Fruit fly (Drosophila melanogaster) whole organism, embryonic: ENCODE measurements around the gene arg.

Experiments used
- Atf-2 ChIP-seq: fragments of 200-800 bp; sonication (Bioruptor generic); optimal IDR thresholded peaks from 2 replicates; lab custom pipeline; 2016; ENCODE audit warnings: missing biosample characterization, missing genetic modification characterization
- CG12104 ChIP-seq: fragments of 200-800 bp; sonication (Bioruptor generic); optimal IDR thresholded peaks from 3 replicates; lab custom pipeline; 2016; ENCODE audit warnings: missing biosample characterization, missing genetic modification characterization
- CG13624 ChIP-seq: fragments of 200-800 bp; sonication (Bioruptor generic); optimal IDR thresholded peaks from 2 replicates; lab custom pipeline; 2016; ENCODE audit warnings: missing biosample characterization, missing genetic modification characterization
- CG13894 ChIP-seq: fragments of 200-800 bp; sonication (Bioruptor generic); optimal IDR thresholded peaks from 3 replicates; lab custom pipeline; 2018; ENCODE audit warnings: missing biosample characterization, mild to moderate bottlenecking, missing genetic modification characterization, moderate library complexity
- CG14441 ChIP-seq: fragments of 200-800 bp; sonication (Bioruptor generic); IDR thresholded peaks from 2 replicates; pipeline ENCODE4 v1.3.6; 2022; ENCODE audit warnings: missing biosample characterization, missing genetic modification characterization
- CG1602 ChIP-seq: fragments of 200-800 bp; sonication (Bioruptor generic); optimal IDR thresholded peaks from 3 replicates; lab custom pipeline; 2016; ENCODE audit warnings: missing biosample characterization, missing genetic modification characterization
- CG16813 ChIP-seq: fragments of 200-800 bp; sonication (Bioruptor generic); IDR thresholded peaks from 3 replicates; pipeline ENCODE4 v1.3.6; 2022; ENCODE audit warnings: missing biosample characterization, missing genetic modification characterization; ENCODE audit not compliant: partially characterized antibody
- CG17802 ChIP-seq: fragments of 200-800 bp; sonication (Bioruptor generic); optimal IDR thresholded peaks from 2 replicates; lab custom pipeline; 2018; ENCODE audit warnings: missing biosample characterization, mild to moderate bottlenecking, missing genetic modification characterization, moderate library complexity
- CG1832 ChIP-seq: fragments of 200-800 bp; sonication (Bioruptor generic); optimal IDR thresholded peaks from 2 replicates; lab custom pipeline; 2017; ENCODE audit warnings: missing biosample characterization, mild to moderate bottlenecking, missing genetic modification characterization, inconsistent platforms
- CG18619 ChIP-seq: fragments of 200-800 bp; sonication (Bioruptor generic); optimal IDR thresholded peaks from 3 replicates; lab custom pipeline; 2017; ENCODE audit warnings: missing biosample characterization, mild to moderate bottlenecking, missing genetic modification characterization
- CG34422 ChIP-seq: fragments of 200-800 bp; sonication (Bioruptor generic); IDR thresholded peaks from 3 replicates; pipeline ENCODE4 v1.3.6; 2022; ENCODE audit warnings: missing biosample characterization, missing genetic modification characterization
- CG4820 ChIP-seq: fragments of 200-800 bp; sonication (Bioruptor generic); optimal IDR thresholded peaks from 3 replicates; lab custom pipeline; 2016; ENCODE audit warnings: missing biosample characterization, missing genetic modification characterization
- CG4854 ChIP-seq: fragments of 200-800 bp; sonication (Bioruptor generic); optimal IDR thresholded peaks from 2 replicates; lab custom pipeline; 2016; ENCODE audit warnings: missing biosample characterization, missing genetic modification characterization, inconsistent platforms
- CG7556 ChIP-seq: fragments of 200-800 bp; sonication (Bioruptor generic); optimal IDR thresholded peaks from 2 replicates; lab custom pipeline; 2017; ENCODE audit warnings: missing biosample characterization, mild to moderate bottlenecking, missing genetic modification characterization
- CG8765 ChIP-seq: fragments of 200-800 bp; sonication (Bioruptor generic); IDR thresholded peaks from 2 replicates; pipeline ENCODE4 v1.3.6; 2022; ENCODE audit warnings: missing biosample characterization, missing genetic modification characterization
- Chrac-16 ChIP-seq: fragments of 200-800 bp; sonication (Bioruptor generic); optimal IDR thresholded peaks from 3 replicates; lab custom pipeline; 2016; ENCODE audit warnings: missing biosample characterization, missing genetic modification characterization
- D19B ChIP-seq: fragments of 200-800 bp; sonication (Bioruptor generic); optimal IDR thresholded peaks from 2 replicates; lab custom pipeline; 2017; ENCODE audit warnings: missing biosample characterization, mild to moderate bottlenecking, missing genetic modification characterization
- Dad ChIP-seq: fragments of 200-800 bp; sonication (Bioruptor generic); optimal IDR thresholded peaks from 3 replicates; lab custom pipeline; 2016; ENCODE audit warnings: missing biosample characterization, missing genetic modification characterization
- Fer2 ChIP-seq: fragments of 200-800 bp; sonication (Bioruptor generic); optimal IDR thresholded peaks from 2 replicates; lab custom pipeline; 2018; ENCODE audit warnings: missing biosample characterization, mild to moderate bottlenecking, missing genetic modification characterization, moderate library complexity
- HLH3B ChIP-seq: fragments of 200-800 bp; sonication (Bioruptor generic); IDR thresholded peaks from 2 replicates; pipeline ENCODE4 v1.3.6; 2022; ENCODE audit warnings: missing biosample characterization, missing genetic modification characterization
- HLH4C ChIP-seq: fragments of 200-800 bp; sonication (Bioruptor generic); IDR thresholded peaks from 3 replicates; pipeline ENCODE4 v1.3.6; 2022; ENCODE audit warnings: missing biosample characterization, missing genetic modification characterization; ENCODE audit not compliant: partially characterized antibody
- HLHmδ ChIP-seq: fragments of 200-800 bp; sonication (Bioruptor generic); optimal IDR thresholded peaks from 2 replicates; lab custom pipeline; 2018; ENCODE audit warnings: missing biosample characterization, mild to moderate bottlenecking, missing genetic modification characterization, moderate library complexity
- Hand ChIP-seq: fragments of 200-800 bp; sonication (Bioruptor generic); optimal IDR thresholded peaks from 2 replicates; lab custom pipeline; 2017; ENCODE audit warnings: mild to moderate bottlenecking, missing biosample characterization, missing genetic modification reagents, missing genetic modification characterization
- Hr39 ChIP-seq: fragments of >200 bp; optimal IDR thresholded peaks from 2 replicates; lab custom pipeline; 2017
- Hsf ChIP-seq: fragments of 200-800 bp; sonication (Bioruptor generic); optimal IDR thresholded peaks from 3 replicates; lab custom pipeline; 2016; ENCODE audit warnings: missing biosample characterization, missing genetic modification characterization
- Kr ChIP-seq: fragments of 200-800 bp; sonication (Bioruptor generic); optimal IDR thresholded peaks from 2 replicates; lab custom pipeline; 2017; ENCODE audit warnings: missing biosample characterization, mild to moderate bottlenecking, missing genetic modification characterization
- NC2α ChIP-seq: fragments of 200-800 bp; sonication (Bioruptor generic); optimal IDR thresholded peaks from 2 replicates; lab custom pipeline; 2016; ENCODE audit warnings: missing biosample characterization, missing genetic modification characterization
- Oaz ChIP-seq: fragments of 200-800 bp; sonication (Bioruptor generic); IDR thresholded peaks from 2 replicates; pipeline ENCODE4 v1.3.6; 2022; ENCODE audit warnings: missing biosample characterization, missing genetic modification characterization
- Rx ChIP-seq: fragments of 200-800 bp; sonication (Bioruptor generic); IDR thresholded peaks from 2 replicates; pipeline ENCODE4 v1.3.6; 2022; ENCODE audit warnings: missing biosample characterization, missing genetic modification characterization
- Ssrp ChIP-seq: fragments of 200-800 bp; sonication (Bioruptor generic); optimal IDR thresholded peaks from 2 replicates; lab custom pipeline; 2018; ENCODE audit warnings: missing biosample characterization, mild to moderate bottlenecking, missing genetic modification characterization, moderate library complexity
- Tbp ChIP-seq: fragments of >200 bp; optimal IDR thresholded peaks from 2 replicates; lab custom pipeline; 2018; ENCODE audit warnings: missing biosample characterization, missing genetic modification characterization
- Trl ChIP-seq, 3 experiments: fragments of >200 bp in 2 of 3; fragments of 200-800 bp in 1 of 3; sonication (Bioruptor generic) in 1 of 3; optimal IDR thresholded peaks; 2 replicates in 1 of 3; 3 replicates in 2 of 3; lab custom pipeline; 2016 to 2017; ENCODE audit warnings: missing biosample characterization in 1 of 3, missing genetic modification characterization in 1 of 3
- cg ChIP-seq: fragments of 200-800 bp; sonication (Bioruptor generic); optimal IDR thresholded peaks from 3 replicates; lab custom pipeline; 2019; ENCODE audit warnings: missing biosample characterization, mild to moderate bottlenecking, missing genetic modification characterization, moderate library complexity
- cwo ChIP-seq: fragments of 200-800 bp; sonication (Bioruptor generic); optimal IDR thresholded peaks from 3 replicates; lab custom pipeline; 2017; ENCODE audit warnings: missing biosample characterization, missing genetic modification characterization, mild to moderate bottlenecking, moderate library complexity, missing genetic modification reagents
- dan ChIP-seq: fragments of 200-800 bp; sonication (Bioruptor generic); IDR thresholded peaks from 2 replicates; pipeline ENCODE4 v1.3.6; 2022; ENCODE audit warnings: missing biosample characterization, missing genetic modification characterization
- dati ChIP-seq: fragments of 200-800 bp; sonication (Bioruptor generic); IDR thresholded peaks from 2 replicates; pipeline ENCODE4 v1.3.6; 2022; ENCODE audit warnings: missing biosample characterization, missing genetic modification characterization
- disco-r ChIP-seq: fragments of 200-800 bp; sonication (Bioruptor generic); optimal IDR thresholded peaks from 2 replicates; lab custom pipeline; 2016; ENCODE audit warnings: missing biosample characterization, missing genetic modification characterization
- dmrt99B ChIP-seq: fragments of 200-800 bp; sonication (Bioruptor generic); optimal IDR thresholded peaks from 2 replicates; lab custom pipeline; 2018; ENCODE audit warnings: missing biosample characterization, mild to moderate bottlenecking, missing genetic modification characterization, moderate library complexity
- fru ChIP-seq: fragments of >200 bp; optimal IDR thresholded peaks from 2 replicates; lab custom pipeline; 2017
- gsb ChIP-seq: fragments of 200-800 bp; sonication (Bioruptor generic); IDR thresholded peaks from 2 replicates; pipeline ENCODE4 v1.3.6; 2022; ENCODE audit warnings: missing biosample characterization, missing genetic modification characterization
- insv ChIP-seq, 2 experiments: fragments of 200-800 bp; sonication (Bioruptor generic); optimal IDR thresholded peaks; 3 replicates each; lab custom pipeline; 2016 to 2018; ENCODE audit warnings: missing biosample characterization in 2 of 2, missing genetic modification characterization in 2 of 2
- inv ChIP-seq: fragments of 200-800 bp; sonication (Bioruptor generic); IDR thresholded peaks from 2 replicates; pipeline ENCODE4 v1.3.6; 2022; ENCODE audit warnings: missing biosample characterization, missing genetic modification characterization; ENCODE audit not compliant: partially characterized antibody
- knrl ChIP-seq: fragments of 200-800 bp; sonication (Bioruptor generic); IDR thresholded peaks from 3 replicates; pipeline ENCODE4 v1.3.6; 2022; ENCODE audit warnings: missing biosample characterization, missing genetic modification characterization; ENCODE audit not compliant: partially characterized antibody
- lov ChIP-seq, 2 experiments: fragments of 200-800 bp in 1 of 2; fragments of >200 bp in 1 of 2; sonication (Bioruptor generic) in 1 of 2; IDR thresholded peaks in 1 of 2; optimal IDR thresholded peaks in 1 of 2; 2 replicates in 1 of 2; 3 replicates in 1 of 2; pipeline versions ENCODE4 v1.3.6 to Lab custom; 2017 to 2022; ENCODE audit warnings: missing biosample characterization in 1 of 2, missing genetic modification characterization in 1 of 2
- pros ChIP-seq: fragments of 200-800 bp; sonication (Bioruptor generic); optimal IDR thresholded peaks from 3 replicates; lab custom pipeline; 2019; ENCODE audit warnings: missing biosample characterization, mild to moderate bottlenecking, missing genetic modification characterization, moderate library complexity
- sens-2 ChIP-seq: fragments of 200-800 bp; sonication (Bioruptor generic); IDR thresholded peaks from 2 replicates; pipeline ENCODE4 v1.3.6; 2022; ENCODE audit warnings: missing biosample characterization, missing genetic modification characterization
- sisA ChIP-seq: fragments of 200-800 bp; sonication (Bioruptor generic); IDR thresholded peaks from 2 replicates; pipeline ENCODE4 v1.3.6; 2022; ENCODE audit warnings: missing biosample characterization, missing genetic modification characterization

arg gene

DNA sequence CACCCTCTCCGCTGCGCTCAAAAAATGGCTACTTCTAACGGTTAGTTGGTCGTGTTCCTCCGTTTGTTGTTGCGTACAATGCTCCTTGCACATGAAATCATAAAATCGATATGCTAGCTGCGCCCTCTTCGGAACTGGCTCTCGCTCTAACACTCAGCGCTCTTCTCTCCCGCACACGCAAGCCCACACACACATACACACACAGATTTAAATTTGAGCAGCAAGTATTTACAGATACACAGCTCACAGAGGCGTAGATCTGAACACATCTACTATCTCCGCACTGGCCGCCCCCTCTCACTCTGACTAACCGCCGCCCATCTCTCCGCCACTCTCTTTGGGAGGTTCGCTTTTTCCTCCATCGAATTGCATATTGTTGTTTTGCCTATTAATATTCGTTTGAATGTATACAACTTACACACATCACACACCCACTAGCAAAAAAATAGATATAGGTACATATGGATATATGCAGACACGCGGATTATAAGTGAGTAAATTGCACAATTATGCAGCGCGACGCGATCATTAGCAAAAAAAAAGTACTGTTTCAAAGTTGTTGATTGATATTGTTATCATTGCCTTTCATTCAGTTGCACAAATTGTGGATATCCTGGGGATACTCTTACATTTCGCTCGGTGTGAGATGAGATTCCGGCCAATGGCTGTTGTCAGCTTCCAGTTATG is 13.3 kb downstream of the arg start (continued):
- TF ChIP-seq inv (GFP tag; lab: Robert Waterston, UW) = no peak
- peak; percentile 84 for TF ChIP-seq CG34422 (GFP tag; lab: Robert Waterston, UW)
- peak; percentile 77 for TF ChIP-seq sens-2 (GFP tag; lab: Robert Waterston, UW)
- peak; percentile 90 for TF ChIP-seq CG13894
- peak; percentile 17 for TF ChIP-seq NC2α (GFP tag; lab: Kevin White, UChicago)
- TF ChIP-seq Kr (GFP tag; lab: Kevin White, UChicago) = peak; percentile 10
- TF ChIP-seq Oaz = peak; percentile 48
- TF ChIP-seq Atf-2 (GFP tag; lab: Kevin White, UChicago) = peak; percentile 81
- peak; percentile 84 for TF ChIP-seq CG18619 (GFP tag; lab: Kevin White, UChicago)

DNA sequence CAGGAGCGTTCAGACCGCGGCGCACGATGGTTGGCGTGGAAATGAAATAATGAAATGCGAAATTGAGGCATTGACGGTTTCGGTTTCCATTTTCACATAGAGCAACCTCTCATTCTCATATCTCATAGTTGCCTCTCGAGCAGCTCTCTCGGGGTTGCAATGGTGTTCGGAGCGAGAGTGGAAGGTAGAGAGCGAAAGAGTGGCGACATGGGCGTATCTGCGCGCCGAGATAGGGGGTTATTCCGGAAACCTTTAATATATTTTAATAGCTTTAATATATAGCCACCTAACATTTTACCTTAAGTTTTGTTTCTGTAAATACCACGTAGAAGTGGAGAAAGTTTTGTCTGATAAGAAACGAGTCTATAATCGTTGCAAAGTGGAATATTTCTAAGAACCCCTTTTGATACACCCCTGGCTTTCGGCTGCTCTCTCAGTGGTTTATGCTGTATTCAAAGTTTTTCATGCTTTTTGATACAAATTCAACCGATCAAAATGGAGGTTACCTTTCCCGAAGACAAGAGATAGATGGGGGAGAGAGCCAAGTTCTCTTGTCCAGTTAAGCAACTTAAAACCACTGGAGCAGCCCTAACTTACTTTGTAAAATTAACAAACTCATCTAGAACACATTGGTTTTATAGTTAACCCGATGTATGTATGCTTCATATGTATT is 14.1 kb downstream of the arg start, which contains the start of gene elav:
Gene elav, minus strand, starts transcription at position 48 of the 673 bp plus-strand sequence.
- TF ChIP-seq HLH4C = no peak
- peak; percentile 98 for TF ChIP-seq sisA (GFP tag; lab: Robert Waterston, UW)
- no peak for TF ChIP-seq lov (optimal IDR thresholded peaks at IDR 0.05; lab: Kevin White, UChicago)
- peak; percentile 95 for TF ChIP-seq lov (GFP tag; IDR thresholded peaks at IDR 0.05; lab: Robert Waterston, UW)
- peak; percentile 95 for TF ChIP-seq D19B
- TF ChIP-seq dati = peak; percentile 92
- no peak for TF ChIP-seq Tbp (GFP tag; lab: Kevin White, UChicago)
- peak; percentile 86 for TF ChIP-seq CG17802
- peak; percentile 98 for TF ChIP-seq CG14441 (GFP tag; lab: Robert Waterston, UW)
- peak; percentile 99 for TF ChIP-seq Chrac-16 (GFP tag; lab: Kevin White, UChicago)
- TF ChIP-seq pros (GFP tag; lab: Kevin White, UChicago) = peak; percentile 97
- TF ChIP-seq knrl (GFP tag; lab: Robert Waterston, UW) = no peak
- TF ChIP-seq insv (GFP tag; optimal IDR thresholded peaks at IDR 0.05; lab: Kevin White, UChicago) = peak; percentile 31 to 87
- TF ChIP-seq CG1832 (GFP tag; lab: Kevin White, UChicago) = peak; percentile 8
- TF ChIP-seq Hsf = peak; percentile 99
- TF ChIP-seq Ssrp (tag; lab: Kevin White, UChicago) = peak; percentile 97
- peak; percentile 33 for TF ChIP-seq cg (GFP tag; lab: Kevin White, UChicago)
- TF ChIP-seq disco-r (GFP tag; lab: Kevin White, UChicago) = peak; percentile 89
- TF ChIP-seq Hr39 = no peak
- TF ChIP-seq HLHmδ (GFP tag; lab: Kevin White, UChicago) = no peak
- TF ChIP-seq Trl (optimal IDR thresholded peaks at IDR 0.05; lab: Kevin White, UChicago) = peak; percentile 96 to 97
- TF ChIP-seq Trl (GFP tag; optimal IDR thresholded peaks at IDR 0.05; lab: Kevin White, UChicago) = peak; percentile 97
- TF ChIP-seq CG4820 = peak; percentile 97
- TF ChIP-seq HLH3B (GFP tag; lab: Robert Waterston, UW) = peak; percentile 98
- TF ChIP-seq CG13624 (GFP tag; lab: Kevin White, UChicago) = peak; percentile 97
- peak; percentile 99 for TF ChIP-seq CG7556
- TF ChIP-seq CG8765 (GFP tag; lab: Robert Waterston, UW) = peak; percentile 97
- peak; percentile 96 for TF ChIP-seq Rx (GFP tag; lab: Robert Waterston, UW)
- TF ChIP-seq Dad (GFP tag; lab: Kevin White, UChicago) = peak; percentile 95
- peak; percentile 93 for TF ChIP-seq dan (GFP tag; lab: Robert Waterston, UW)
- TF ChIP-seq dmrt99B = peak; percentile 99
- TF ChIP-seq CG4854 (GFP tag; lab: Kevin White, UChicago) = peak; percentile 95
- peak; percentile 37 for TF ChIP-seq fru (lab: Kevin White, UChicago)
- TF ChIP-seq cwo (GFP tag; lab: Kevin White, UChicago) = peak; percentile 98
- peak; percentile 98 for TF ChIP-seq gsb (GFP tag; lab: Robert Waterston, UW)
- TF ChIP-seq Hand (GFP tag; lab: Kevin White, UChicago) = peak; percentile 99
- peak; percentile 98 for TF ChIP-seq Fer2 (tag; lab: Kevin White, UChicago)
- no peak for TF ChIP-seq CG16813 (GFP tag; lab: Robert Waterston, UW)
- TF ChIP-seq CG1602 (GFP tag; lab: Kevin White, UChicago) = peak; percentile 98
- peak; percentile 97 for TF ChIP-seq CG12104 (GFP tag; lab: Kevin White, UChicago)
